Worm (Caenorhabditis elegans): ENCODE measurements around the gene rep-1.

Gene rep-1

DNA sequence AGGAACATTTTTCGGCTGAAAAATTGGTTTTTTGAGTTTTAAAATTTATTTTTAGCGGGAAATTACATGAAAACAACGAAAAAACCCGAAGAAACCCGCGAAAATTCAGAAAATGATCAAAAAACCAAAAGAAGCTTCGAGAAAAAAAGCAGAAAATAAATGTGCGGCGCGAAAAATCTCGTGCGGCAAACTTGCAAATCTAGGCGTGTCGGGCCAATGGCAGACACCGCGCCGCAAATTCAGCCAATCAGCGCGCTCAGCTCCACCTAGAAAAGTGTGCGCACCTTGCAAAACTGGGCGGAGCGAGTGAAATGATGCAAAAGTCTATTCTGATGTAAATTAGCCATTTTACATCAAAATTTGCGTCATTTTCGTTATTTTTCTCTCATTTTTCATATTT is 48.8 kb downstream of the rep-1 start, which contains the start of gene Y22D7AL.10 (continued):
- 0 out of 2 replicates have a peak, but pooled peaks have one; percentile 63 for TF ChIP-seq ceh-45 (GFP tag; IDR thresholded peaks at IDR 0.05)
- TF ChIP-seq npax-4 (tag; optimal IDR thresholded peaks at IDR 0.05): peak; percentile 36
- TF ChIP-seq elt-2 (tag; optimal IDR thresholded peaks at IDR 0.05): peak; percentile 93
- TF ChIP-seq fax-1 (tag; optimal IDR thresholded peaks at IDR 0.05): peak; percentile 80
- peak; percentile 81 for TF ChIP-seq hlh-30 (tag; optimal IDR thresholded peaks at IDR 0.05; ENCODE audit: insufficient read depth)
- peak; percentile 94 for TF ChIP-seq unc-86 (tag; optimal IDR thresholded peaks at IDR 0.05)
- TF ChIP-seq dve-1 (tag; optimal IDR thresholded peaks at IDR 0.05): peak; percentile 83
- peak; percentile 96 for TF ChIP-seq rnt-1 (tag; optimal IDR thresholded peaks at IDR 0.05)
- peak; percentile 90 for TF ChIP-seq ceh-14 (tag; optimal IDR thresholded peaks at IDR 0.05)
- no peak for TF ChIP-seq nhr-11 (tag; optimal IDR thresholded peaks at IDR 0.05)
- peak; percentile 72 for TF ChIP-seq T23F11.4 (GFP tag; optimal IDR thresholded peaks at IDR 0.05)
- peak; percentile 48 for TF ChIP-seq zip-5 (tag; optimal IDR thresholded peaks at IDR 0.05)
- TF ChIP-seq madf-2 (tag; optimal IDR thresholded peaks at IDR 0.05): peak; percentile 72
- TF ChIP-seq nhr-232 (tag; optimal IDR thresholded peaks at IDR 0.05): peak; percentile 59
- peak; percentile 79 for TF ChIP-seq hlh-8 (tag; optimal IDR thresholded peaks at IDR 0.05)
- peak; percentile 72 for TF ChIP-seq che-1 (tag; optimal IDR thresholded peaks at IDR 0.05)
- peak; percentile 18 for TF ChIP-seq pros-1 (tag; optimal IDR thresholded peaks at IDR 0.05)
- peak; percentile 7 for TF ChIP-seq hlh-15 (tag; optimal IDR thresholded peaks at IDR 0.05)
- no peak for TF ChIP-seq ceh-9 (tag; optimal IDR thresholded peaks at IDR 0.05)
- TF ChIP-seq ceh-31 (tag; optimal IDR thresholded peaks at IDR 0.05): peak; percentile 95

DNA sequence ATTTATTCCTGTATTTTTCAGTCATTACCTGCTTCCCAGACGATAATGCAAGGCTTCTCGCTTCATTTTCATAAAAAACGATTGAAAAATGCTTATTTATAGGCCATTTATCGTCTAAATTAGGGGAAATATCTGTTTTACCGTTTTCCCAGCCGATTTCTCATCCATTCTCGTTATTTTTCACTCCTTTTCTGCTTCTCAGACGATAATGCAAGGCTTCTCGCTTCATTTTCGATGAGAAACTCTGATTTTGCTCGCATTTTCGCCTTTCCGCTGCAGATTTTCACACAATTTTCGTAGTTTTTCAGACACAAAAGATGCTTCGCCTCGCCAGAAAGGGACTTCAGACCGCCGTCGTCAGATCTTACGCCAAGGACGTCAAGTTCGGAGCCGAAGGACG is 49.3 kb downstream of the rep-1 start, which contains the start of gene hsp-60:
TSS of gene hsp-60 (plus strand) at position 301 of the 400 bp plus-strand sequence.
- no peak for TF ChIP-seq tbx-2 (tag; optimal IDR thresholded peaks at IDR 0.05)
- TF ChIP-seq hlh-15 (tag; optimal IDR thresholded peaks at IDR 0.05): no peak
- no peak for TF ChIP-seq madf-2 (tag; optimal IDR thresholded peaks at IDR 0.05)
- no peak for TF ChIP-seq fax-1 (tag; optimal IDR thresholded peaks at IDR 0.05)
- no peak for TF ChIP-seq nhr-11 (tag; optimal IDR thresholded peaks at IDR 0.05)
- no peak for TF ChIP-seq ceh-48 (tag; optimal IDR thresholded peaks at IDR 0.05)
- TF ChIP-seq T23F11.4 (GFP tag; optimal IDR thresholded peaks at IDR 0.05): no peak
- TF ChIP-seq ets-4 (tag; optimal IDR thresholded peaks at IDR 0.05): no peak
- no peak for TF ChIP-seq nfya-1 (tag; optimal IDR thresholded peaks at IDR 0.05)
- TF ChIP-seq pat-9 (tag; optimal IDR thresholded peaks at IDR 0.05): no peak
- no peak for TF ChIP-seq ceh-2 (tag; optimal IDR thresholded peaks at IDR 0.05)
- TF ChIP-seq ceh-14 (tag; optimal IDR thresholded peaks at IDR 0.05): no peak
- no peak for TF ChIP-seq sox-4 (tag; optimal IDR thresholded peaks at IDR 0.05)
- TF ChIP-seq npax-4 (tag; optimal IDR thresholded peaks at IDR 0.05): no peak
- no peak for TF ChIP-seq pha-2 (tag; optimal IDR thresholded peaks at IDR 0.05)
- TF ChIP-seq tbx-7 (tag; optimal IDR thresholded peaks at IDR 0.05): no peak

DNA sequence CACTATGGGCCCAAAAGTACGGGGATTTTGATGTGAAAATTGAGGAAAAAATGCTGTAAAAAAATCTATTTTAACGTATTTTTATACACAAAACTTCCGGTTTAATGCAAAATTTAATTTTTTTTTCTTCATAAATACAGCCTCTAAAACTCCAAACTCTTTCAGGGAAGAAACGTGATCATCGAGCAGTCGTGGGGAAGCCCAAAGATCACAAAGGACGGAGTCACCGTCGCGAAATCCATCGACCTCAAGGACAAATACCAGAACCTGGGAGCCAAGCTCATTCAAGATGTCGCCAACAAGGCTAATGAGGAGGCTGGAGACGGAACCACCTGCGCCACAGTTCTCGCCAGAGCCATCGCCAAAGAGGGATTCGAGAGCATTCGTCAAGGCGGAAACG is 49.8 kb downstream of the rep-1 start:
- no peak for TF ChIP-seq F13H6.1 (tag; optimal IDR thresholded peaks at IDR 0.05)
- TF ChIP-seq lin-11 (tag; optimal IDR thresholded peaks at IDR 0.05): no peak
- TF ChIP-seq ahr-1 (tag; optimal IDR thresholded peaks at IDR 0.05): no peak
- TF ChIP-seq lim-6 (tag; optimal IDR thresholded peaks at IDR 0.05): no peak
- no peak for TF ChIP-seq C38D4.7 (GFP tag; optimal IDR thresholded peaks at IDR 0.05)
- no peak for TF ChIP-seq ceh-14 (tag; optimal IDR thresholded peaks at IDR 0.05)
- no peak for TF ChIP-seq gmeb-2 (tag; optimal IDR thresholded peaks at IDR 0.05)
- no peak for TF ChIP-seq C08G9.2 (tag; optimal IDR thresholded peaks at IDR 0.05)
- TF ChIP-seq K09A11.1 (tag; optimal IDR thresholded peaks at IDR 0.05; ENCODE audit: insufficient read depth): no peak
- TF ChIP-seq hlh-6 (tag; optimal IDR thresholded peaks at IDR 0.05): no peak
- TF ChIP-seq unc-55 (GFP tag; optimal IDR thresholded peaks at IDR 0.05): no peak
- TF ChIP-seq madf-2 (tag; optimal IDR thresholded peaks at IDR 0.05): no peak

All from whole organism, late embryonic.